Worm (Caenorhabditis elegans) whole organism, late embryonic: ENCODE results near the gene bath-13.

Experiments used
- ama-1 ChIP-seq: fragments of 150-350 bp; optimal IDR thresholded peaks from 2 replicates; lab custom pipeline; 2014
- ceh-31 ChIP-seq: sonication (generic microtip); optimal IDR thresholded peaks from 2 replicates; lab custom pipeline; 2016; ENCODE audit warnings: missing genetic modification characterization, missing compliant biosample characterization
- dmd-4 ChIP-seq: sonication (generic microtip); optimal IDR thresholded peaks from 2 replicates; lab custom pipeline; 2016; ENCODE audit warnings: borderline replicate concordance, missing genetic modification characterization, missing compliant biosample characterization
- hlh-30 ChIP-seq: sonication (generic microtip); optimal IDR thresholded peaks from 2 replicates; lab custom pipeline; 2017; ENCODE audit warnings: antibody characterized with exemption, missing genetic modification characterization, missing compliant biosample characterization; ENCODE audit not compliant: insufficient read depth
- pha-4 ChIP-seq: fragments of 150-350 bp; optimal IDR thresholded peaks from 2 replicates; lab custom pipeline; 2018; ENCODE audit warnings: missing biosample characterization, missing genetic modification reagents, missing genetic modification characterization
- sox-2 ChIP-seq: fragments of 200-800 bp; sonication (Bioruptor generic); IDR thresholded peaks from 2 replicates; pipeline ENCODE4 v1.3.6; 2022; ENCODE audit warnings: missing genetic modification reagents, missing genetic modification characterization, missing compliant biosample characterization
- tbx-2 ChIP-seq: sonication (generic microtip); optimal IDR thresholded peaks from 2 replicates; lab custom pipeline; 2016; ENCODE audit warnings: missing genetic modification characterization, missing compliant biosample characterization

ce11 chrII:2563973-2564372 lies 42.1 kb upstream of the bath-13 start, which contains the start of gene nep-18:
- TF ChIP-seq sox-2 (GFP tag; lab: Robert Waterston, UW) (no peak), dmd-4 (no peak), tbx-2 (tag; lab: Kevin White, UChicago) (no peak), ama-1 (lab: Kevin White, UChicago) (no peak), hlh-30 (tag; lab: Kevin White, UChicago) (no peak), pha-4 (tag; lab: Kevin White, UChicago) (no peak), ceh-31 (tag; lab: Kevin White, UChicago) (no peak)
